Fruit fly (Drosophila melanogaster) whole organism, wandering third instar larva: Measurements from ENCODE around the gene CG31975.
A peak's percentile ranks its signal among the peaks of the same experiment; 100 is the strongest.

Experiments
- CG32264 ChIP-seq: fragments of 200-800 bp; sonication (Bioruptor generic); optimal IDR thresholded peaks from 2 replicates; lab custom pipeline; 2016; ENCODE audit warnings: missing biosample characterization, missing genetic modification characterization
- CG9705 ChIP-seq: fragments of 200-800 bp; sonication (Bioruptor generic); optimal IDR thresholded peaks from 2 replicates; lab custom pipeline; 2018; ENCODE audit warnings: missing biosample characterization, mild to moderate bottlenecking, missing genetic modification characterization
- Dfd ChIP-seq: fragments of >200 bp; optimal IDR thresholded peaks from 2 replicates; lab custom pipeline; 2017; ENCODE audit warnings: missing biosample characterization, missing genetic modification characterization
- Hr83 ChIP-seq: fragments of 200-300 bp; sonication (Bioruptor generic); optimal IDR thresholded peaks from 2 replicates; lab custom pipeline; 2016; ENCODE audit warnings: missing biosample characterization, mild to moderate bottlenecking, missing genetic modification characterization, moderate library complexity; ENCODE audit not compliant: poor library complexity, severe bottlenecking
- Mio ChIP-seq: sonication (Bioruptor generic); optimal IDR thresholded peaks from 2 replicates; lab custom pipeline; 2016; ENCODE audit warnings: missing biosample characterization, missing genetic modification characterization
- Myc ChIP-seq: fragments of >200 bp; optimal IDR thresholded peaks from 2 replicates; lab custom pipeline; 2017
- N ChIP-seq: fragments of >200 bp; optimal IDR thresholded peaks from 2 replicates; lab custom pipeline; 2018; ENCODE audit warnings: missing biosample characterization, missing external identifiers, missing genetic modification characterization
- OdsH ChIP-seq: fragments of 200-800 bp; sonication (Bioruptor generic); optimal IDR thresholded peaks from 2 replicates; lab custom pipeline; 2016; ENCODE audit warnings: missing biosample characterization, mild to moderate bottlenecking, missing genetic modification characterization
- Rel ChIP-seq, 2 experiments: fragments of 200-800 bp; sonication (Bioruptor generic) in 1 of 2; optimal IDR thresholded peaks; 2 replicates in 1 of 2; 3 replicates in 1 of 2; lab custom pipeline; 2016 to 2019; ENCODE audit warnings: mild to moderate bottlenecking in 2 of 2, missing biosample characterization in 2 of 2, missing genetic modification characterization in 2 of 2, moderate library complexity in 1 of 2
- br ChIP-seq: fragments of 200-800 bp; sonication (Bioruptor generic); optimal IDR thresholded peaks from 2 replicates; lab custom pipeline; 2016; ENCODE audit warnings: missing biosample characterization, missing genetic modification characterization
- dl ChIP-seq, 2 experiments: fragments of 175-275, 200-275 bp in 1 of 2; fragments of 200-275 bp in 1 of 2; sonication (Bioruptor generic); optimal IDR thresholded peaks; lab custom pipeline; 2018; ENCODE audit warnings: mild to moderate bottlenecking in 2 of 2, missing biosample characterization in 2 of 2, missing genetic modification characterization in 2 of 2, moderate library complexity in 2 of 2; ENCODE audit not compliant: partially characterized antibody in 2 of 2, insufficient read depth in 1 of 2
- ey ChIP-seq: fragments of 200-800 bp; sonication (Bioruptor generic); optimal IDR thresholded peaks from 2 replicates; lab custom pipeline; 2016; ENCODE audit warnings: missing biosample characterization, missing genetic modification characterization
- psq ChIP-seq: fragments of 200-800 bp; sonication (Bioruptor generic); optimal IDR thresholded peaks from 3 replicates; lab custom pipeline; 2017; ENCODE audit warnings: missing biosample characterization, mild to moderate bottlenecking, missing genetic modification characterization, moderate library complexity
- sage ChIP-seq: fragments of 200-800 bp; sonication (Bioruptor generic); optimal IDR thresholded peaks from 2 replicates; lab custom pipeline; 2016; ENCODE audit warnings: missing biosample characterization, mild to moderate bottlenecking, missing genetic modification characterization

DNA sequence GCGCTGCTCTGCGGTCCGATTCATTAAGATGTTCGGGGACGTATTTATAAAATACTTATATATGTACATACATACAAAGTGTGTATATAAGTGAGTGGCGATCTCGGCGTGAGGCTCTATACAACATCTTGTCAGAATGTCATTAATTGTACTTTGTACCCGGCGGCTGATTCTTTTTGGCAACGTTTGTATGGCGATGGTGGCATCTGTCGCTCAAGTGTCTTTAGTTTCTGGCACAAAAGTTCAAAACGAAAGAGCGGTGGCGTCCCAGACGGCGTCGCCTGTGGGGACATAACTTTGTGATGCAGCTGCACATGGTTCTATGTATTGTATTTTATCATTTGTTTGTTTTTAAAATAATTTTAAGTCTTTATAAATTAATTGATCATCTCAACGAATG lies 47.8 kb downstream of the CG31975 start:
- no peak for TF ChIP-seq br (GFP tag; lab: Kevin White, UChicago)
- TF ChIP-seq CG32264 (GFP tag; lab: Kevin White, UChicago) = no peak
- TF ChIP-seq Rel (GFP tag; optimal IDR thresholded peaks at IDR 0.05; lab: Kevin White, UChicago) = peak; percentile 20
- no peak for TF ChIP-seq Rel (tag; optimal IDR thresholded peaks at IDR 0.05; lab: Kevin White, UChicago)
- TF ChIP-seq Mio (GFP tag; lab: Kevin White, UChicago) = no peak
- TF ChIP-seq Hr83 (GFP tag; lab: Kevin White, UChicago) = no peak
- TF ChIP-seq dl (GFP tag; optimal IDR thresholded peaks at IDR 0.05; lab: Kevin White, UChicago; ENCODE audit: insufficient read depth in 1 of 2, partially characterized antibody in 2 of 2) = no peak
- no peak for TF ChIP-seq psq (GFP tag; lab: Kevin White, UChicago)
- no peak for TF ChIP-seq ey
- no peak for TF ChIP-seq Dfd
- no peak for TF ChIP-seq sage (GFP tag; lab: Kevin White, UChicago)
- no peak for TF ChIP-seq Myc (lab: Kevin White, UChicago)
- no peak for TF ChIP-seq CG9705 (GFP tag; lab: Kevin White, UChicago)
- no peak for TF ChIP-seq N (GFP tag; lab: Kevin White, UChicago)
- no peak for TF ChIP-seq OdsH (GFP tag; lab: Kevin White, UChicago)
